Fruit fly (Drosophila melanogaster): ENCODE measurements around the gene CG2150.
A peak's percentile ranks its signal among the peaks of the same experiment; 100 is the strongest.

Gene CG2150

dm6 chr3R:31771790-31772576 lies 7.4 kb upstream of the CG2150 start, which contains the start of the genes betaGlu and sip3:
Gene betaGlu (minus strand): TSS chr3R:31771848.
Gene sip3 (plus strand): TSS chr3R:31772219.
- TF ChIP-seq HLH106 (tag; optimal IDR thresholded peaks at IDR 0.05) (peak; percentile 12), Mio (GFP tag; optimal IDR thresholded peaks at IDR 0.05) (no peak), ey (GFP tag; optimal IDR thresholded peaks at IDR 0.05) (no peak), woc (GFP tag; optimal IDR thresholded peaks at IDR 0.05) (no peak), jim (GFP tag; optimal IDR thresholded peaks at IDR 0.05) (no peak), CG9705 (GFP tag; optimal IDR thresholded peaks at IDR 0.05) (no peak), fru (GFP tag; optimal IDR thresholded peaks at IDR 0.05) (no peak), Myc (optimal IDR thresholded peaks at IDR 0.05) (no peak), foxo (GFP tag; optimal IDR thresholded peaks at IDR 0.05) (peak in 1 of 2 experiments; percentile 5), Sp1 (GFP tag; optimal IDR thresholded peaks at IDR 0.05) (peak; percentile 26), rgr (GFP tag; optimal IDR thresholded peaks at IDR 0.05) (peak; percentile 19), sv (GFP tag; optimal IDR thresholded peaks at IDR 0.05) (peak; percentile 16), Jra (GFP tag; optimal IDR thresholded peaks at IDR 0.05) (no peak), sage (GFP tag; optimal IDR thresholded peaks at IDR 0.05) (peak; percentile 59), Vsx2 (GFP tag; optimal IDR thresholded peaks at IDR 0.05; ENCODE audit: partially characterized antibody) (no peak), OdsH (GFP tag; optimal IDR thresholded peaks at IDR 0.05) (no peak), Dif (GFP tag; optimal IDR thresholded peaks at IDR 0.05; ENCODE audit: partially characterized antibody) (no peak), h (GFP tag; optimal IDR thresholded peaks at IDR 0.05) (peak; percentile 32), N (GFP tag; optimal IDR thresholded peaks at IDR 0.05) (no peak), Abd-B (GFP tag; optimal IDR thresholded peaks at IDR 0.05) (no peak)

DNA sequence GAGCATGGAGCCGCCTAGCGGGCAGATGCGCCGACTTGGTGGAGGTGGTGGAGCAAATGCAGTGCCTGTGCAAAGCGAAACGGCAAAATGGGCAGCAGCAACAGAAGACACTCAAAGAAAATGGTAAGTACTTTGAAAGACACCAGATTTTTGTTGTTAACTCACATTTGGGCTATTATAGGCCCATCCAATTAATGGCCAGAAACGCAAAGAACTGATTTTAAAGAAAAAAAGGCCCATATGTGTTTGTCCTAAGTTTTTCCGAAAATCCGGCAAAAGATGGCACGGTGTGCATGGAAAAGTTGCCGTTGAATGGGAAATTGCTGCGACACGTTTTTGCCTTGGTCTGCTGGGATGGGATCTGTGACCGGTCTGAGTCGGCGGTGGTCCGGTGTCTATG lies 3.6 kb upstream of the CG2150 start:
- TF ChIP-seq rgr (GFP tag; optimal IDR thresholded peaks at IDR 0.05) (no peak), Hnf4 (GFP tag; optimal IDR thresholded peaks at IDR 0.05) (no peak), sage (GFP tag; optimal IDR thresholded peaks at IDR 0.05) (no peak), psq (GFP tag; optimal IDR thresholded peaks at IDR 0.05) (no peak), fru (GFP tag; optimal IDR thresholded peaks at IDR 0.05) (no peak), dmrt93B (GFP tag; optimal IDR thresholded peaks at IDR 0.05) (no peak), jim (GFP tag; optimal IDR thresholded peaks at IDR 0.05) (no peak), pan (optimal IDR thresholded peaks at IDR 0.05) (no peak), dsf (GFP tag; optimal IDR thresholded peaks at IDR 0.05; ENCODE audit: borderline replicate concordance) (no peak)

- no peak for TF ChIP-seq sv (GFP tag; optimal IDR thresholded peaks at IDR 0.05)
- TF ChIP-seq HLH106 (tag; optimal IDR thresholded peaks at IDR 0.05), result no peak
- TF ChIP-seq lola (GFP tag; optimal IDR thresholded peaks at IDR 0.05), result no peak
- no peak for TF ChIP-seq Hr83 (GFP tag; optimal IDR thresholded peaks at IDR 0.05; ENCODE audit: poor library complexity, severe bottlenecking)
- no peak for TF ChIP-seq rgr (GFP tag; optimal IDR thresholded peaks at IDR 0.05)
- TF ChIP-seq N (GFP tag; optimal IDR thresholded peaks at IDR 0.05), result no peak
- no peak for TF ChIP-seq psq (GFP tag; optimal IDR thresholded peaks at IDR 0.05)
- no peak for TF ChIP-seq Myc (optimal IDR thresholded peaks at IDR 0.05)
- no peak for TF ChIP-seq usp (GFP tag; optimal IDR thresholded peaks at IDR 0.05)
- TF ChIP-seq pan (optimal IDR thresholded peaks at IDR 0.05), result no peak
- TF ChIP-seq jim (GFP tag; optimal IDR thresholded peaks at IDR 0.05), result no peak
- TF ChIP-seq fru (GFP tag; optimal IDR thresholded peaks at IDR 0.05), result no peak
- TF ChIP-seq sage (GFP tag; optimal IDR thresholded peaks at IDR 0.05), result no peak
- TF ChIP-seq Dif (GFP tag; optimal IDR thresholded peaks at IDR 0.05; ENCODE audit: partially characterized antibody), result no peak
- TF ChIP-seq Sp1 (GFP tag; optimal IDR thresholded peaks at IDR 0.05), result no peak
- TF ChIP-seq Abd-B (GFP tag; optimal IDR thresholded peaks at IDR 0.05), result no peak
- no peak for TF ChIP-seq dsf (GFP tag; optimal IDR thresholded peaks at IDR 0.05; ENCODE audit: borderline replicate concordance)
- TF ChIP-seq foxo (GFP tag; optimal IDR thresholded peaks at IDR 0.05), result no peak
These were observed 3.0 kb upstream of the CG2150 start for dm6 chr3R:31767528-31767927.

- TF ChIP-seq N (GFP tag; optimal IDR thresholded peaks at IDR 0.05), result no peak
- no peak for TF ChIP-seq Hr83 (GFP tag; optimal IDR thresholded peaks at IDR 0.05; ENCODE audit: poor library complexity, severe bottlenecking)
- no peak for TF ChIP-seq h (GFP tag; optimal IDR thresholded peaks at IDR 0.05)
- TF ChIP-seq ey (GFP tag; optimal IDR thresholded peaks at IDR 0.05), result no peak
- TF ChIP-seq Dfd (GFP tag; optimal IDR thresholded peaks at IDR 0.05), result peak; percentile 99
- no peak for TF ChIP-seq brk (GFP tag; optimal IDR thresholded peaks at IDR 0.05)
- no peak for TF ChIP-seq CrebA (GFP tag; optimal IDR thresholded peaks at IDR 0.05; ENCODE audit: borderline replicate concordance)
- TF ChIP-seq Dif (GFP tag; optimal IDR thresholded peaks at IDR 0.05; ENCODE audit: partially characterized antibody), result no peak
These were observed 573 bp upstream of the CG2150 start for dm6 chr3R:31765145-31765544.

Measured in whole organism, wandering third instar larva.